Fruit fly (Drosophila melanogaster) whole organism, wandering third instar larva: ENCODE data around the gene cni.

Experiments
- Abd-B ChIP-seq: fragments of >200 bp; optimal IDR thresholded peaks from 2 replicates; lab custom pipeline; 2017; ENCODE audit warnings: missing biosample characterization, missing genetic modification characterization
- CG32264 ChIP-seq: fragments of 200-800 bp; sonication (Bioruptor generic); optimal IDR thresholded peaks from 2 replicates; lab custom pipeline; 2016; ENCODE audit warnings: missing biosample characterization, missing genetic modification characterization
- CG9705 ChIP-seq: fragments of 200-800 bp; sonication (Bioruptor generic); optimal IDR thresholded peaks from 2 replicates; lab custom pipeline; 2018; ENCODE audit warnings: missing biosample characterization, mild to moderate bottlenecking, missing genetic modification characterization
- CrebA ChIP-seq: fragments of 200-800 bp; sonication (Bioruptor generic); optimal IDR thresholded peaks from 2 replicates; lab custom pipeline; 2016; ENCODE audit warnings: missing biosample characterization, mild to moderate bottlenecking, missing genetic modification characterization, borderline replicate concordance
- Dfd ChIP-seq: fragments of >200 bp; optimal IDR thresholded peaks from 2 replicates; lab custom pipeline; 2017; ENCODE audit warnings: missing biosample characterization, missing genetic modification characterization
- Dif ChIP-seq: fragments of 200-275, 200-300 bp; sonication (Bioruptor generic); optimal IDR thresholded peaks from 2 replicates; lab custom pipeline; 2018; ENCODE audit warnings: missing biosample characterization, missing genetic modification characterization; ENCODE audit not compliant: partially characterized antibody
- GATAd ChIP-seq: sonication (Bioruptor generic); optimal IDR thresholded peaks from 2 replicates; lab custom pipeline; 2016; ENCODE audit warnings: missing biosample characterization, missing genetic modification characterization
- HLH106 ChIP-seq: fragments of 200-800 bp; optimal IDR thresholded peaks from 3 replicates; lab custom pipeline; 2019; ENCODE audit warnings: missing biosample characterization, mild to moderate bottlenecking, missing genetic modification characterization, moderate library complexity
- Hnf4 ChIP-seq: fragments of 200-800 bp; sonication (Bioruptor generic); optimal IDR thresholded peaks from 2 replicates; lab custom pipeline; 2016; ENCODE audit warnings: missing biosample characterization, mild to moderate bottlenecking, missing genetic modification characterization
- Hr78 ChIP-seq: fragments of >200 bp; optimal IDR thresholded peaks from 2 replicates; lab custom pipeline; 2017; ENCODE audit warnings: missing biosample characterization, missing genetic modification characterization
- Hr83 ChIP-seq: fragments of 200-300 bp; sonication (Bioruptor generic); optimal IDR thresholded peaks from 2 replicates; lab custom pipeline; 2016; ENCODE audit warnings: missing biosample characterization, mild to moderate bottlenecking, missing genetic modification characterization, moderate library complexity; ENCODE audit not compliant: poor library complexity, severe bottlenecking
- Jra ChIP-seq: sonication (Bioruptor generic); optimal IDR thresholded peaks from 2 replicates; lab custom pipeline; 2016; ENCODE audit warnings: missing biosample characterization, missing genetic modification characterization
- Mio ChIP-seq: sonication (Bioruptor generic); optimal IDR thresholded peaks from 2 replicates; lab custom pipeline; 2016; ENCODE audit warnings: missing biosample characterization, missing genetic modification characterization
- Myc ChIP-seq: fragments of >200 bp; optimal IDR thresholded peaks from 2 replicates; lab custom pipeline; 2017
- N ChIP-seq: fragments of >200 bp; optimal IDR thresholded peaks from 2 replicates; lab custom pipeline; 2018; ENCODE audit warnings: missing biosample characterization, missing external identifiers, missing genetic modification characterization
- OdsH ChIP-seq: fragments of 200-800 bp; sonication (Bioruptor generic); optimal IDR thresholded peaks from 2 replicates; lab custom pipeline; 2016; ENCODE audit warnings: missing biosample characterization, mild to moderate bottlenecking, missing genetic modification characterization
- Rel ChIP-seq, 2 experiments: fragments of 200-800 bp; sonication (Bioruptor generic) in 1 of 2; optimal IDR thresholded peaks; 2 replicates in 1 of 2; 3 replicates in 1 of 2; lab custom pipeline; 2016 to 2019; ENCODE audit warnings: mild to moderate bottlenecking in 2 of 2, missing biosample characterization in 2 of 2, missing genetic modification characterization in 2 of 2, moderate library complexity in 1 of 2
- Sp1 ChIP-seq: fragments of 200-800 bp; sonication (Bioruptor generic); optimal IDR thresholded peaks from 3 replicates; lab custom pipeline; 2019; ENCODE audit warnings: missing biosample characterization, mild to moderate bottlenecking, missing genetic modification characterization, moderate library complexity
- Vsx2 ChIP-seq: fragments of 200-300, 225-300 bp; sonication (Bioruptor generic); optimal IDR thresholded peaks from 2 replicates; lab custom pipeline; 2018; ENCODE audit warnings: missing biosample characterization, missing genetic modification characterization; ENCODE audit not compliant: partially characterized antibody
- brk ChIP-seq: fragments of 200-800 bp; sonication (Bioruptor generic); optimal IDR thresholded peaks from 2 replicates; lab custom pipeline; 2016; ENCODE audit warnings: missing biosample characterization, mild to moderate bottlenecking, missing genetic modification characterization
- dl ChIP-seq, 2 experiments: fragments of 175-275, 200-275 bp in 1 of 2; fragments of 200-275 bp in 1 of 2; sonication (Bioruptor generic); optimal IDR thresholded peaks; lab custom pipeline; 2018; ENCODE audit warnings: mild to moderate bottlenecking in 2 of 2, missing biosample characterization in 2 of 2, missing genetic modification characterization in 2 of 2, moderate library complexity in 2 of 2; ENCODE audit not compliant: partially characterized antibody in 2 of 2, insufficient read depth in 1 of 2
- dmrt93B ChIP-seq: fragments of 200-800 bp; sonication (Bioruptor generic); optimal IDR thresholded peaks from 2 replicates; lab custom pipeline; 2018; ENCODE audit warnings: missing biosample characterization, mild to moderate bottlenecking, missing genetic modification characterization
- dsf ChIP-seq: sonication (Bioruptor generic); optimal IDR thresholded peaks from 2 replicates; lab custom pipeline; 2016; ENCODE audit warnings: missing biosample characterization, missing genetic modification characterization, borderline replicate concordance
- ey ChIP-seq: fragments of 200-800 bp; sonication (Bioruptor generic); optimal IDR thresholded peaks from 2 replicates; lab custom pipeline; 2016; ENCODE audit warnings: missing biosample characterization, missing genetic modification characterization
- foxo ChIP-seq, 2 experiments: fragments of 200-800 bp; sonication (Bioruptor generic); optimal IDR thresholded peaks; 2 replicates in 1 of 2; 3 replicates in 1 of 2; lab custom pipeline; 2016 to 2017; ENCODE audit warnings: missing biosample characterization in 2 of 2, missing genetic modification characterization in 2 of 2
- fru ChIP-seq: fragments of 200-800 bp; sonication (Bioruptor generic); optimal IDR thresholded peaks from 3 replicates; lab custom pipeline; 2016; ENCODE audit warnings: missing biosample characterization, mild to moderate bottlenecking, missing genetic modification characterization
- h ChIP-seq: fragments of 200-800 bp; sonication (Bioruptor generic); optimal IDR thresholded peaks from 3 replicates; lab custom pipeline; 2016; ENCODE audit warnings: missing biosample characterization, mild to moderate bottlenecking, missing genetic modification characterization
- jim ChIP-seq: fragments of 175-275, 200-325 bp; sonication (Bioruptor generic); optimal IDR thresholded peaks from 2 replicates; lab custom pipeline; 2016; ENCODE audit warnings: missing biosample characterization, mild to moderate bottlenecking, missing genetic modification characterization
- lola ChIP-seq: fragments of >200 bp; optimal IDR thresholded peaks from 2 replicates; lab custom pipeline; 2017; ENCODE audit warnings: missing biosample characterization, missing genetic modification characterization
- pan ChIP-seq: fragments of >200 bp; optimal IDR thresholded peaks from 2 replicates; lab custom pipeline; 2017
- psq ChIP-seq: fragments of 200-800 bp; sonication (Bioruptor generic); optimal IDR thresholded peaks from 3 replicates; lab custom pipeline; 2017; ENCODE audit warnings: missing biosample characterization, mild to moderate bottlenecking, missing genetic modification characterization, moderate library complexity
- rgr ChIP-seq: fragments of 200-800 bp; sonication (Bioruptor generic); optimal IDR thresholded peaks from 3 replicates; lab custom pipeline; 2016; ENCODE audit warnings: missing biosample characterization, mild to moderate bottlenecking, missing genetic modification characterization
- sage ChIP-seq: fragments of 200-800 bp; sonication (Bioruptor generic); optimal IDR thresholded peaks from 2 replicates; lab custom pipeline; 2016; ENCODE audit warnings: missing biosample characterization, mild to moderate bottlenecking, missing genetic modification characterization
- sv ChIP-seq: fragments of 200-800 bp; sonication (Bioruptor generic); optimal IDR thresholded peaks from 3 replicates; lab custom pipeline; 2016; ENCODE audit warnings: missing biosample characterization, missing genetic modification characterization
- tai ChIP-seq: sonication (Bioruptor generic); optimal IDR thresholded peaks from 2 replicates; lab custom pipeline; 2016; ENCODE audit warnings: missing biosample characterization, missing genetic modification characterization
- usp ChIP-seq: fragments of >200 bp; optimal IDR thresholded peaks from 2 replicates; lab custom pipeline; 2017; ENCODE audit warnings: missing biosample characterization, missing genetic modification characterization
- woc ChIP-seq: sonication (Bioruptor generic); optimal IDR thresholded peaks from 2 replicates; lab custom pipeline; 2016; ENCODE audit warnings: missing biosample characterization, mild to moderate bottlenecking, missing genetic modification characterization

Gene cni

DNA sequence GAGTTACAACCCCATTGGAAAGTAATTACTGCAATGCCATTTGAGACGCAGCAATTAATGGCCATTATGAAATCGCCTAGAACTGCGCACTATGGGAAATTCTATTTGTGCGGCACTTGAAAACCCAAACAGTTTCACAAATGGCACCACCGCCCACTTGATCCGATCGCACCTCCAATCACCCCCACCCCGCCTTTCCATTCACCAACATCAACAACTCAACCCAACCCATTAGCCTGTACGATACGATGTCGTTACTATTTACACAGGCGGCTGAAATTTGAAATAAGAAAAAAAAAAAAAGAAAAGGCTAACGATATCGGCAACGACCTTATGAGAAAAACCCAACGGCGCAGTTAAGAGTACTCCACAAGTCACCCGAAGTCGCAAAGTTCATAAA is 6.6 kb upstream of the cni start:
- TF ChIP-seq dmrt93B (GFP tag; lab: Kevin White, UChicago): no peak
- TF ChIP-seq psq (GFP tag; lab: Kevin White, UChicago): no peak
- TF ChIP-seq usp (GFP tag; lab: Kevin White, UChicago): no peak
- TF ChIP-seq Dif (GFP tag; lab: Kevin White, UChicago): no peak
- no peak for TF ChIP-seq OdsH (GFP tag; lab: Kevin White, UChicago)
- no peak for TF ChIP-seq foxo (GFP tag; optimal IDR thresholded peaks at IDR 0.05; lab: Kevin White, UChicago)
- TF ChIP-seq Myc (lab: Kevin White, UChicago): no peak
- no peak for TF ChIP-seq dl (GFP tag; optimal IDR thresholded peaks at IDR 0.05; lab: Kevin White, UChicago; ENCODE audit: insufficient read depth in 1 of 2, partially characterized antibody in 2 of 2)
- TF ChIP-seq Hr78 (GFP tag; lab: Kevin White, UChicago): no peak
- TF ChIP-seq Hr83: no peak
- TF ChIP-seq rgr: no peak
- TF ChIP-seq pan (lab: Kevin White, UChicago): no peak
- no peak for TF ChIP-seq tai
- no peak for TF ChIP-seq h
- TF ChIP-seq Abd-B (GFP tag; lab: Kevin White, UChicago): no peak
- no peak for TF ChIP-seq ey (GFP tag; lab: Kevin White, UChicago)
- TF ChIP-seq CrebA: no peak
- no peak for TF ChIP-seq fru (GFP tag; lab: Kevin White, UChicago)
- TF ChIP-seq woc (GFP tag; lab: Kevin White, UChicago): no peak

DNA sequence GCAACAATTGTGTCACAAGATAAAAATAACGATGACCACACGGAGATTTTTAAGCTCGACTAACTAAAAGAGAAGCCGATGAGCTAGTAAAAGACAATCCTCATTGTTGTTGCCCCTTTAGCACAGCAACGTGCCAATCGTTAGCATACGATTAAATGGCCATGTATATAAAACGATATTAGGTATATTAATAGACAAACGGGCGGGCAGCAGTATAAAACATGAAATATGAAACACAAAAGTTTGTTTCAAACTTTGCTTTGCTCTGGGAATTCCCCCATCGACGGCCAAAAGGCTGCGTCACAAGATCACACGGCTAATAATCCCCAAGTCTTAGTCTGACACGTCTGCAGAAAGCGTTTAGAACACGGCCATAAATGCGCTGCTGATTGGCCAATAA is 5.9 kb upstream of the cni start:
- TF ChIP-seq CrebA (no peak), dl (GFP tag; optimal IDR thresholded peaks at IDR 0.05; lab: Kevin White, UChicago; ENCODE audit: insufficient read depth in 1 of 2, partially characterized antibody in 2 of 2) (no peak), CG9705 (no peak), foxo (GFP tag; optimal IDR thresholded peaks at IDR 0.05; lab: Kevin White, UChicago) (no peak), jim (no peak), Dfd (GFP tag; lab: Kevin White, UChicago) (no peak), Rel (GFP tag; optimal IDR thresholded peaks at IDR 0.05; lab: Kevin White, UChicago) (no peak), Rel (tag; optimal IDR thresholded peaks at IDR 0.05; lab: Kevin White, UChicago) (peak; percentile 27)

DNA sequence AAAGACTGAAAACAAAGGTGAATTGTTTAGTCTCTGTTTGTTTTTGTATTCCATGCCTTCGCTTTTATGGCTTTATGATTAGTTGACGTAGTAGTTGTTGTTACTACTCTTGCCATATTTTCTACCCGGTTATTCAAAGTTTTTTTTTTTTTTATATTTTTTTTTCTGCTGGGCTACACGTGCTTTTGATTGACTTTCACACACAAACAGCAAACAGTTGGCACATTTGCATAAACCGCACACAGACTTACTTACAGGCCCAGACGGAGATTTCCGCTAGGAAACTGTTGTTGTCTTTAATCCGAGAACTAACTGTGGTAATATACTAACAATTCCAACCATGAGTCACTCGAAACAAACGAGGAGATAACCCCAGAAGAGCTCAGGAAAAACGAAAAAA is 5.3 kb upstream of the cni start:
- no peak for TF ChIP-seq Rel (GFP tag; optimal IDR thresholded peaks at IDR 0.05; lab: Kevin White, UChicago)
- no peak for TF ChIP-seq Rel (tag; optimal IDR thresholded peaks at IDR 0.05; lab: Kevin White, UChicago)
- TF ChIP-seq Dif (GFP tag; lab: Kevin White, UChicago): no peak
- no peak for TF ChIP-seq Mio (GFP tag; lab: Kevin White, UChicago)
- no peak for TF ChIP-seq sage
- TF ChIP-seq Dfd (GFP tag; lab: Kevin White, UChicago): no peak
- TF ChIP-seq dl (GFP tag; optimal IDR thresholded peaks at IDR 0.05; lab: Kevin White, UChicago; ENCODE audit: insufficient read depth in 1 of 2, partially characterized antibody in 2 of 2): no peak
- no peak for TF ChIP-seq woc (GFP tag; lab: Kevin White, UChicago)
- TF ChIP-seq Hnf4 (GFP tag; lab: Kevin White, UChicago): no peak
- no peak for TF ChIP-seq Abd-B (GFP tag; lab: Kevin White, UChicago)
- TF ChIP-seq tai: no peak
- no peak for TF ChIP-seq Sp1 (GFP tag; lab: Kevin White, UChicago)

DNA sequence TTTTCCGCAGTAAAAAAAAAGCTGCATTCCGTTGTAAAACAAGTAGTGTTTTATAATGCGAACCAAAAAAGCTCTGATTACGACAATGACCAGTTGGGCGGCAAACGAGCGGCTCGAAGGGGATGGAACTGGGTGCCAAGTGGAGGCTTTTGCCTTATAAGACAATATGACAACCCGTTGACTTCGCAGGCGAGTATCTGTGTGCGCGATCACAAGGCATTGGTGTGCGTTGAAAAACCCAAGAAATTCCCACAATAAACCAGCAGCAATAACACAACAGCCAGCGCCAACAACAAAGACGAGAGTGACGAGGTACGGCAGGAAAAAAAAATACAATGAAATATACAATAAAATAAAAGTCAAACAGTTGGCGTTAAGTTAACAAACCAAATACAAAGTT is 4.5 kb upstream of the cni start:
- TF ChIP-seq woc (GFP tag; lab: Kevin White, UChicago): peak; percentile 0
- TF ChIP-seq Hnf4 (GFP tag; lab: Kevin White, UChicago): no peak
- no peak for TF ChIP-seq CG32264 (GFP tag; lab: Kevin White, UChicago)
- TF ChIP-seq Hr78 (GFP tag; lab: Kevin White, UChicago): no peak
- TF ChIP-seq N (GFP tag; lab: Kevin White, UChicago): no peak
- peak in 1 of 2 experiments; percentile 23 for TF ChIP-seq foxo (GFP tag; optimal IDR thresholded peaks at IDR 0.05; lab: Kevin White, UChicago)
- no peak for TF ChIP-seq Rel (GFP tag; optimal IDR thresholded peaks at IDR 0.05; lab: Kevin White, UChicago)
- TF ChIP-seq Rel (tag; optimal IDR thresholded peaks at IDR 0.05; lab: Kevin White, UChicago): peak; percentile 95
- peak; percentile 66 to 86 for TF ChIP-seq dl (GFP tag; optimal IDR thresholded peaks at IDR 0.05; lab: Kevin White, UChicago; ENCODE audit: insufficient read depth in 1 of 2, partially characterized antibody in 2 of 2)
- no peak for TF ChIP-seq usp (GFP tag; lab: Kevin White, UChicago)
- no peak for TF ChIP-seq CrebA
- peak; percentile 68 for TF ChIP-seq fru (GFP tag; lab: Kevin White, UChicago)
- TF ChIP-seq Dif (GFP tag; lab: Kevin White, UChicago): no peak
- no peak for TF ChIP-seq Myc (lab: Kevin White, UChicago)
- TF ChIP-seq Sp1 (GFP tag; lab: Kevin White, UChicago): peak; percentile 28
- no peak for TF ChIP-seq Jra (GFP tag; lab: Kevin White, UChicago)
- no peak for TF ChIP-seq Abd-B (GFP tag; lab: Kevin White, UChicago)
- TF ChIP-seq Vsx2 (GFP tag; lab: Kevin White, UChicago): no peak
- peak; percentile 31 for TF ChIP-seq h
- no peak for TF ChIP-seq Hr83
- no peak for TF ChIP-seq brk (GFP tag; lab: Kevin White, UChicago)
- TF ChIP-seq OdsH (GFP tag; lab: Kevin White, UChicago): no peak
- no peak for TF ChIP-seq dsf
- peak; percentile 18 for TF ChIP-seq CG9705
- TF ChIP-seq sage: peak; percentile 29
- TF ChIP-seq Dfd (GFP tag; lab: Kevin White, UChicago): no peak
- no peak for TF ChIP-seq Mio (GFP tag; lab: Kevin White, UChicago)
- no peak for TF ChIP-seq pan (lab: Kevin White, UChicago)
- TF ChIP-seq GATAd: no peak
- TF ChIP-seq HLH106 (tag; lab: Kevin White, UChicago): no peak
- TF ChIP-seq sv (GFP tag; lab: Kevin White, UChicago): no peak
- no peak for TF ChIP-seq jim
- TF ChIP-seq lola (GFP tag; lab: Kevin White, UChicago): no peak
- TF ChIP-seq ey (GFP tag; lab: Kevin White, UChicago): no peak
